Worm (Caenorhabditis elegans): ENCODE measurements around the gene fil-1.

Gene fil-1

DNA sequence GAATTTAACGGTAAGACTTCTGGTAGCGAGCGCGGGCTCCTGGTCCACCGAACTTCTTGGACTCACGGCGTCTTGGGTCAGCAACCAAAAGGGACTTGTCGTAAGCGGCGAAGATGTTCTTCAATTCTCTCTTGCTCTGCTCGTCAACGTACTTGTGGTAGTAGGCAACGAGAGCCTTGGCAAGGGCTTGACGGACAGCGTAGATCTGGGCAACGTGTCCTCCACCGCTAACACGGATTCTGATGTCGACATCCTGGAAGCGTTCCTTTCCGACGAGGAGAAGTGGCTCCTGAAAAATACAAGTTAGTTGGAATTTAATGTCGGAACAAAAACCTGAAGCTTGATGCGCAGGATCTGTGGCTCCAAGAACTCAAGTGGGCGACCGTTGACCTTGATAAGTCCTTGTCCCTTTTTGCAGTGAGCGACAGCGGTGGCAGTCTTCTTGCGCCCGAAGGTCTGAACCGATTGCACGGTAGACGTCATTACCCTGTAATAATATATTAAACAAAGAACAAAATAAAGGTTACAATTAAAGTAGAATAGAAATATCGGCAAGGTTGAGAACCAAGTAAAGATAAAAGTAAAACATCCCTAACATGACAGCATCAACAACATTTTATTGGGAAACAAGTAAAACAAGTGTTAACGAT, 6.5 kb downstream of the fil-1 start, which contains the start of gene rps-16 (continued):
- TF ChIP-seq gei-17 (GFP tag; optimal IDR thresholded peaks at IDR 0.05), result no peak
- TF ChIP-seq Y53F4B.3 (GFP tag; IDR thresholded peaks at IDR 0.05), result no peak
- TF ChIP-seq nhr-27 (tag; optimal IDR thresholded peaks at IDR 0.05), result no peak
- 0 out of 2 replicates have a peak, but pooled peaks have one; percentile 17 for TF ChIP-seq C17E4.6 (GFP tag; IDR thresholded peaks at IDR 0.05)
- TF ChIP-seq nfya-1 (tag; optimal IDR thresholded peaks at IDR 0.05; ENCODE audit: borderline replicate concordance, insufficient read depth), result no peak
- TF ChIP-seq ztf-25 (GFP tag; IDR thresholded peaks at IDR 0.05), result no peak
- no peak for TF ChIP-seq dpff-1 (tag; optimal IDR thresholded peaks at IDR 0.05)
- peak; percentile 63; the same call in 1 of the 2 replicates for TF ChIP-seq zfh-2 (GFP tag; conservative IDR thresholded peaks at IDR 0.05)
- TF ChIP-seq unc-130 (GFP tag; optimal IDR thresholded peaks at IDR 0.05), result no peak
- peak; percentile 63 for TF ChIP-seq dox-1 (GFP tag; IDR thresholded peaks at IDR 0.05)
- TF ChIP-seq lsl-1 (GFP tag; optimal IDR thresholded peaks at IDR 0.05), result no peak
- TF ChIP-seq F10E7.11 (tag; optimal IDR thresholded peaks at IDR 0.05), result peak; percentile 21
- peak; percentile 76 for TF ChIP-seq hrde-1 (tag; optimal IDR thresholded peaks at IDR 0.05; ENCODE audit: borderline replicate concordance)
- no peak for TF ChIP-seq lag-1 (GFP tag; IDR thresholded peaks at IDR 0.05)
- TF ChIP-seq F55B11.4 (tag; optimal IDR thresholded peaks at IDR 0.05; ENCODE audit: borderline replicate concordance, insufficient read depth), result no peak
- no peak for TF ChIP-seq nhr-120 (GFP tag; IDR thresholded peaks at IDR 0.05)
- no peak for TF ChIP-seq hlh-26 (GFP tag; conservative IDR thresholded peaks at IDR 0.05)
- TF ChIP-seq dpl-1 (GFP tag; optimal IDR thresholded peaks at IDR 0.05), result no peak
- TF ChIP-seq bed-1 (GFP tag; IDR thresholded peaks at IDR 0.05), result no peak
- TF ChIP-seq snpc-4 (GFP tag; optimal IDR thresholded peaks at IDR 0.05), result no peak
- TF ChIP-seq snpc-4 (tag; optimal IDR thresholded peaks at IDR 0.05), result peak in 2 of 4 experiments; percentile 27 to 29
- TF ChIP-seq lin-35 (GFP tag; optimal IDR thresholded peaks at IDR 0.05), result no peak
- no peak for TF ChIP-seq ets-4 (GFP tag; optimal IDR thresholded peaks at IDR 0.05)
- TF ChIP-seq zim-3 (tag; optimal IDR thresholded peaks at IDR 0.05), result no peak
- no peak for TF ChIP-seq let-526 (GFP tag; IDR thresholded peaks at IDR 0.05)
- no peak for TF ChIP-seq sptf-2 (GFP tag; optimal IDR thresholded peaks at IDR 0.05)
- peak; percentile 89 for TF ChIP-seq ekl-4 (GFP tag; IDR thresholded peaks at IDR 0.05)
- TF ChIP-seq lir-1 (GFP tag; conservative IDR thresholded peaks at IDR 0.05), result no peak
- TF ChIP-seq ama-1 (optimal IDR thresholded peaks at IDR 0.05), result no peak
- peak; percentile 29 to 80 for TF ChIP-seq ama-1 (GFP tag; optimal IDR thresholded peaks at IDR 0.05)
- TF ChIP-seq ceh-91 (GFP tag; IDR thresholded peaks at IDR 0.05), result no peak
- peak; percentile 11 for TF ChIP-seq tbp1 (GFP tag; optimal IDR thresholded peaks at IDR 0.05)
- TF ChIP-seq akir-1 (GFP tag; optimal IDR thresholded peaks at IDR 0.05), result no peak
- no peak for TF ChIP-seq him-1 (tag; optimal IDR thresholded peaks at IDR 0.05)
- no peak for TF ChIP-seq ztf-6 (GFP tag; IDR thresholded peaks at IDR 0.05)
- TF ChIP-seq Y79H2A.3 (GFP tag; conservative IDR thresholded peaks at IDR 0.05), result no peak
- TF ChIP-seq mcd-1 (GFP tag; IDR thresholded peaks at IDR 0.05), result peak; percentile 67
- peak; percentile 81 for TF ChIP-seq hsf-1 (GFP tag; IDR thresholded peaks at IDR 0.05)
- no peak for TF ChIP-seq K11D2.4 (GFP tag; IDR thresholded peaks at IDR 0.05)
- TF ChIP-seq lin-26 (GFP tag; IDR thresholded peaks at IDR 0.05), result no peak; the same call in 1 of the 2 replicates
- no peak for TF ChIP-seq hmg-20 (GFP tag; IDR thresholded peaks at IDR 0.05)
- TF ChIP-seq ceh-79 (tag; optimal IDR thresholded peaks at IDR 0.05), result peak; percentile 28
- peak; percentile 79; the same call in 1 of the 2 replicates for TF ChIP-seq B0336.3 (GFP tag; IDR thresholded peaks at IDR 0.05)
- no peak for TF ChIP-seq cebp-1 (GFP tag; IDR thresholded peaks at IDR 0.05)
- TF ChIP-seq cebp-1 (tag; optimal IDR thresholded peaks at IDR 0.05), result peak; percentile 40
- TF ChIP-seq snpc-1.1 (tag; optimal IDR thresholded peaks at IDR 0.05; ENCODE audit: insufficient read depth), result peak; percentile 49
- no peak for TF ChIP-seq ztf-22 (GFP tag; optimal IDR thresholded peaks at IDR 0.05)
- no peak for TF ChIP-seq rpc-1 (optimal IDR thresholded peaks at IDR 0.05)
- no peak for TF ChIP-seq rpc-1 (tag; optimal IDR thresholded peaks at IDR 0.05)

Data from whole organism, young adult.